Fruit fly (Drosophila melanogaster): ENCODE results near the gene Vtld.

The Vtld gene

DNA sequence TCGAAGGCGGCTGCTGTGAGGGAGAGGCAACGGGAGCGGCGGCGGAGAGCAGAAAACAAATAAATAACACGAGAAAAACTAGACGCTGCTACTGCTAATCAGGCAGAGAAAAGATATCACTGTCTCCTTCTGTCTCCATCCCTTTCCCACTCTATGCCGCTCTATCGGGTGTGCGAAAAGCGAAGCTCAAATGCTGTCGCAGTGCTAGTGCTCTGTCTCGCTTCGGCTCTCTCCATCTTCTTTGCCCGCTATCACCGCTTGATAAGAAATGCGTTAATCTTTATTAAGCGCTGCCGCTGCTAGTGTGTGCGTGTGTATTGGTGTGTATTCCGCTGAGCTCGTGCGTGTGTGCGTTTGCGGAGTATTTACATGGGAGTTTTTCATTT is 31.5 kb downstream of the Vtld start (continued):
- TF ChIP-seq CG7963 (GFP tag; IDR thresholded peaks at IDR 0.05; ENCODE audit: partially characterized antibody), result no peak
- no peak for TF ChIP-seq Chrac-16 (GFP tag; optimal IDR thresholded peaks at IDR 0.05)
- TF ChIP-seq ken (GFP tag; IDR thresholded peaks at IDR 0.05), result no peak; the same call in 2 of the 3 replicates
- peak; percentile 34 for TF ChIP-seq D (optimal IDR thresholded peaks at IDR 0.05)
- no peak for TF ChIP-seq D (GFP tag; optimal IDR thresholded peaks at IDR 0.05)
- no peak for TF ChIP-seq ham (GFP tag; IDR thresholded peaks at IDR 0.05)
- no peak for TF ChIP-seq CG31441 (GFP tag; IDR thresholded peaks at IDR 0.05)
- TF ChIP-seq disco-r (GFP tag; optimal IDR thresholded peaks at IDR 0.05), result no peak
- no peak for TF ChIP-seq ara (GFP tag; IDR thresholded peaks at IDR 0.05)
- no peak for TF ChIP-seq CG12391 (tag; optimal IDR thresholded peaks at IDR 0.05)
- TF ChIP-seq cg (GFP tag; optimal IDR thresholded peaks at IDR 0.05), result peak; percentile 92
- TF ChIP-seq CG15479 (GFP tag; optimal IDR thresholded peaks at IDR 0.05), result peak; percentile 98
- no peak; the same call in 1 of the 2 replicates for TF ChIP-seq Awh (GFP tag; IDR thresholded peaks at IDR 0.05)
- TF ChIP-seq CG18599 (GFP tag; optimal IDR thresholded peaks at IDR 0.05), result peak; percentile 54
- no peak for TF ChIP-seq mld (GFP tag; IDR thresholded peaks at IDR 0.05; ENCODE audit: partially characterized antibody)
- peak; percentile 31 for TF ChIP-seq CG13287 (GFP tag; IDR thresholded peaks at IDR 0.05; ENCODE audit: partially characterized antibody)
- TF ChIP-seq Mes4 (GFP tag; optimal IDR thresholded peaks at IDR 0.05), result no peak
- TF ChIP-seq CG30403 (GFP tag; optimal IDR thresholded peaks at IDR 0.05), result no peak
- no peak for TF ChIP-seq MESR4 (GFP tag; optimal IDR thresholded peaks at IDR 0.05)
- no peak for TF ChIP-seq CG11560 (tag; IDR thresholded peaks at IDR 0.05)
- TF ChIP-seq Fer2 (tag; optimal IDR thresholded peaks at IDR 0.05), result no peak
- TF ChIP-seq CG17359 (tag; optimal IDR thresholded peaks at IDR 0.05), result peak; percentile 7
- TF ChIP-seq CG7928 (GFP tag; optimal IDR thresholded peaks at IDR 0.05), result no peak
- no peak for TF ChIP-seq Sry-β (GFP tag; optimal IDR thresholded peaks at IDR 0.05)
- TF ChIP-seq CHES-1-like (GFP tag; optimal IDR thresholded peaks at IDR 0.05), result no peak
- no peak for TF ChIP-seq CoRest (tag; optimal IDR thresholded peaks at IDR 0.05)
- no peak for TF ChIP-seq dmrt99B (tag; optimal IDR thresholded peaks at IDR 0.05)
- no peak for TF ChIP-seq crc (GFP tag; optimal IDR thresholded peaks at IDR 0.05)
- TF ChIP-seq gsb (GFP tag; IDR thresholded peaks at IDR 0.05), result no peak
- no peak for TF ChIP-seq CG1233 (GFP tag; optimal IDR thresholded peaks at IDR 0.05)
- TF ChIP-seq zfh1 (GFP tag; IDR thresholded peaks at IDR 0.05), result peak; percentile 15; the same call in 1 of the 3 replicates
- no peak for TF ChIP-seq Ptx1 (GFP tag; IDR thresholded peaks at IDR 0.05)
- TF ChIP-seq CG4404 (GFP tag; IDR thresholded peaks at IDR 0.05), result no peak
- TF ChIP-seq odd (GFP tag; optimal IDR thresholded peaks at IDR 0.05), result peak; percentile 20
- no peak for TF ChIP-seq CG43689 (GFP tag; IDR thresholded peaks at IDR 0.05)
- peak; percentile 18 for TF ChIP-seq nau (GFP tag; optimal IDR thresholded peaks at IDR 0.05)
- peak; percentile 89 for TF ChIP-seq kni (GFP tag; optimal IDR thresholded peaks at IDR 0.05)
- no peak for TF ChIP-seq CG16863 (GFP tag; optimal IDR thresholded peaks at IDR 0.05)
- TF ChIP-seq twi (tag; optimal IDR thresholded peaks at IDR 0.05), result no peak
- TF ChIP-seq E2f1 (GFP tag; IDR thresholded peaks at IDR 0.05), result 0 out of 2 replicates have a peak, but pooled peaks have one; percentile 4
- no peak for TF ChIP-seq ttk (GFP tag; IDR thresholded peaks at IDR 0.05)
- no peak for TF ChIP-seq nerfin-1 (tag; optimal IDR thresholded peaks at IDR 0.05)
- no peak for TF ChIP-seq CG3065 (GFP tag; optimal IDR thresholded peaks at IDR 0.05)
- TF ChIP-seq CG4617 (GFP tag; optimal IDR thresholded peaks at IDR 0.05; ENCODE audit: borderline replicate concordance), result no peak
- TF ChIP-seq Aef1 (GFP tag; IDR thresholded peaks at IDR 0.05), result no peak
- TF ChIP-seq sc (optimal IDR thresholded peaks at IDR 0.05), result no peak
- no peak for TF ChIP-seq sc (GFP tag; optimal IDR thresholded peaks at IDR 0.05)
- TF ChIP-seq CG31365 (tag; optimal IDR thresholded peaks at IDR 0.05), result peak; percentile 18
- peak; percentile 53 for TF ChIP-seq caup (GFP tag; optimal IDR thresholded peaks at IDR 0.05; ENCODE audit: severe bottlenecking)
- no peak for TF ChIP-seq Opbp (GFP tag; IDR thresholded peaks at IDR 0.05; ENCODE audit: partially characterized antibody)
- no peak for TF ChIP-seq CG11085 (GFP tag; IDR thresholded peaks at IDR 0.05)

Data from whole organism, embryonic.